Fruit fly (Drosophila melanogaster) whole organism, embryonic: ENCODE results near the gene CG15382.

Source experiments
- CG10979 ChIP-seq: fragments of 200-800 bp; sonication (Bioruptor generic); optimal IDR thresholded peaks from 2 replicates; lab custom pipeline; 2018; ENCODE audit warnings: missing biosample characterization, mild to moderate bottlenecking, missing genetic modification characterization, moderate library complexity
- CG11398 ChIP-seq: fragments of 200-800 bp; sonication (Bioruptor generic); optimal IDR thresholded peaks from 2 replicates; lab custom pipeline; 2016; ENCODE audit warnings: missing biosample characterization, missing genetic modification characterization
- CG11696 ChIP-seq: fragments of 200-800 bp; sonication (Bioruptor generic); IDR thresholded peaks from 2 replicates; pipeline ENCODE4 v1.3.6; 2022; ENCODE audit warnings: missing biosample characterization, missing genetic modification characterization
- CG12219 ChIP-seq: fragments of 200-800 bp; sonication (Bioruptor generic); optimal IDR thresholded peaks from 3 replicates; lab custom pipeline; 2018; ENCODE audit warnings: missing biosample characterization, mild to moderate bottlenecking, missing genetic modification characterization
- CG12942 ChIP-seq: fragments of 200-800 bp; sonication (Bioruptor generic); optimal IDR thresholded peaks from 3 replicates; lab custom pipeline; 2016; ENCODE audit warnings: missing biosample characterization, missing genetic modification characterization
- CG13894 ChIP-seq: fragments of 200-800 bp; sonication (Bioruptor generic); optimal IDR thresholded peaks from 3 replicates; lab custom pipeline; 2018; ENCODE audit warnings: missing biosample characterization, mild to moderate bottlenecking, missing genetic modification characterization, moderate library complexity
- CG14014 ChIP-seq: fragments of 200-800 bp; sonication (Bioruptor generic); IDR thresholded peaks from 2 replicates; pipeline ENCODE4 v1.3.6; 2022; ENCODE audit warnings: missing biosample characterization, missing genetic modification characterization
- CG15073 ChIP-seq: fragments of 200-800 bp; sonication (Bioruptor generic); optimal IDR thresholded peaks from 2 replicates; lab custom pipeline; 2016; ENCODE audit warnings: missing biosample characterization, missing genetic modification characterization
- CG15696 ChIP-seq: fragments of 200-800 bp; sonication (Bioruptor generic); optimal IDR thresholded peaks from 2 replicates; lab custom pipeline; 2019; ENCODE audit warnings: missing biosample characterization, mild to moderate bottlenecking, missing genetic modification characterization, moderate library complexity
- CG16815 ChIP-seq: fragments of 200-800 bp; sonication (Bioruptor generic); optimal IDR thresholded peaks from 3 replicates; lab custom pipeline; 2017; ENCODE audit warnings: missing biosample characterization, mild to moderate bottlenecking, missing genetic modification characterization
- CG17612 ChIP-seq: fragments of 200-800 bp; sonication (Bioruptor generic); IDR thresholded peaks from 2 replicates; pipeline ENCODE4 v1.3.6; 2022; ENCODE audit warnings: missing biosample characterization, missing genetic modification characterization
- CG1792 ChIP-seq: fragments of 200-800 bp; sonication (Bioruptor generic); optimal IDR thresholded peaks from 2 replicates; lab custom pipeline; 2016; ENCODE audit warnings: missing biosample characterization, missing genetic modification characterization
- CG18619 ChIP-seq: fragments of 200-800 bp; sonication (Bioruptor generic); optimal IDR thresholded peaks from 3 replicates; lab custom pipeline; 2017; ENCODE audit warnings: missing biosample characterization, mild to moderate bottlenecking, missing genetic modification characterization
- CG31224 ChIP-seq: fragments of 200-800 bp; sonication (Bioruptor generic); IDR thresholded peaks from 2 replicates; pipeline ENCODE4 v1.3.6; 2022; ENCODE audit warnings: missing biosample characterization, missing genetic modification characterization
- CG42726 ChIP-seq: fragments of 200-800 bp; sonication (Bioruptor generic); IDR thresholded peaks from 2 replicates; pipeline ENCODE4 v1.3.6; 2022; ENCODE audit warnings: missing biosample characterization, missing genetic modification characterization; ENCODE audit not compliant: partially characterized antibody
- CG4328 ChIP-seq: fragments of 200-800 bp; sonication (Bioruptor generic); optimal IDR thresholded peaks from 3 replicates; lab custom pipeline; 2017; ENCODE audit warnings: missing biosample characterization, missing genetic modification reagents, missing genetic modification characterization
- CG4360 ChIP-seq: fragments of 200-800 bp; sonication (Bioruptor generic); IDR thresholded peaks from 2 replicates; pipeline ENCODE4 v1.3.6; 2022; ENCODE audit warnings: missing biosample characterization, missing genetic modification characterization
- CG6765 ChIP-seq: fragments of 200-800 bp; sonication (Bioruptor generic); optimal IDR thresholded peaks from 3 replicates; lab custom pipeline; 2017; ENCODE audit warnings: missing biosample characterization, mild to moderate bottlenecking, missing genetic modification characterization
- CG7271 ChIP-seq: fragments of 200-800 bp; sonication (Bioruptor generic); optimal IDR thresholded peaks from 2 replicates; lab custom pipeline; 2018; ENCODE audit warnings: missing biosample characterization, mild to moderate bottlenecking, missing genetic modification characterization, moderate library complexity
- CG8944 ChIP-seq: fragments of 200-800 bp; sonication (Bioruptor generic); optimal IDR thresholded peaks from 3 replicates; lab custom pipeline; 2016; ENCODE audit warnings: missing biosample characterization, missing genetic modification characterization
- CG9437 ChIP-seq: fragments of 200-800 bp; sonication (Bioruptor generic); optimal IDR thresholded peaks from 2 replicates; lab custom pipeline; 2018; ENCODE audit warnings: missing biosample characterization, mild to moderate bottlenecking, missing genetic modification characterization
- Deaf1 ChIP-seq: fragments of 200-800 bp; optimal IDR thresholded peaks from 3 replicates; lab custom pipeline; 2019; ENCODE audit warnings: missing biosample characterization, mild to moderate bottlenecking, missing genetic modification characterization, moderate library complexity
- GATAe ChIP-seq: fragments of 200-800 bp; sonication (Bioruptor generic); conservative IDR thresholded peaks from 2 replicates; pipeline ENCODE4 v1.3.6; 2022; ENCODE audit warnings: missing biosample characterization, missing genetic modification characterization
- Kr ChIP-seq: fragments of 200-800 bp; sonication (Bioruptor generic); optimal IDR thresholded peaks from 2 replicates; lab custom pipeline; 2017; ENCODE audit warnings: missing biosample characterization, mild to moderate bottlenecking, missing genetic modification characterization
- MTF-1 ChIP-seq: fragments of 200-800 bp; sonication (Bioruptor generic); optimal IDR thresholded peaks from 2 replicates; lab custom pipeline; 2018; ENCODE audit warnings: missing biosample characterization, mild to moderate bottlenecking, missing genetic modification characterization, borderline replicate concordance
- NC2β ChIP-seq: fragments of 200-800 bp; sonication (Bioruptor generic); optimal IDR thresholded peaks from 2 replicates; lab custom pipeline; 2016; ENCODE audit warnings: missing biosample characterization, missing genetic modification characterization
- Oli ChIP-seq: fragments of 200-800 bp; sonication (Bioruptor generic); optimal IDR thresholded peaks from 2 replicates; lab custom pipeline; 2018; ENCODE audit warnings: missing biosample characterization, mild to moderate bottlenecking, missing genetic modification characterization, moderate library complexity
- Poxn ChIP-seq: fragments of 200-800 bp; sonication (Bioruptor generic); IDR thresholded peaks from 2 replicates; pipeline ENCODE4 v1.3.6; 2022; ENCODE audit warnings: missing biosample characterization, missing genetic modification characterization
- Rfx ChIP-seq: fragments of 200-800 bp; sonication (Bioruptor generic); IDR thresholded peaks from 2 replicates; pipeline ENCODE4 v1.3.6; 2022; ENCODE audit warnings: missing biosample characterization, missing genetic modification characterization
- TFAM ChIP-seq: fragments of 200-800 bp; sonication (Bioruptor generic); optimal IDR thresholded peaks from 2 replicates; lab custom pipeline; 2017; ENCODE audit warnings: missing biosample characterization, missing genetic modification characterization, inconsistent platforms
- ac ChIP-seq: fragments of 200-800 bp; sonication (Bioruptor generic); optimal IDR thresholded peaks from 3 replicates; lab custom pipeline; 2017; ENCODE audit warnings: missing biosample characterization, mild to moderate bottlenecking, missing genetic modification characterization
- ap ChIP-seq: fragments of 200-800 bp; sonication (Bioruptor generic); IDR thresholded peaks from 2 replicates; pipeline ENCODE4 v1.3.6; 2022; ENCODE audit warnings: missing biosample characterization, missing genetic modification characterization
- az2 ChIP-seq: fragments of 200-800 bp; sonication (Bioruptor generic); optimal IDR thresholded peaks from 3 replicates; lab custom pipeline; 2016; ENCODE audit warnings: missing biosample characterization, missing genetic modification characterization
- btn ChIP-seq: fragments of 200-800 bp; sonication (Bioruptor generic); optimal IDR thresholded peaks from 2 replicates; lab custom pipeline; 2016; ENCODE audit warnings: missing biosample characterization, missing genetic modification characterization
- chinmo ChIP-seq: fragments of 200-800 bp; sonication (Bioruptor generic); IDR thresholded peaks from 4 replicates; pipeline ENCODE4 v1.3.6; 2022; ENCODE audit warnings: missing biosample characterization, missing genetic modification characterization; ENCODE audit not compliant: partially characterized antibody
- cwo ChIP-seq: fragments of 200-800 bp; sonication (Bioruptor generic); optimal IDR thresholded peaks from 3 replicates; lab custom pipeline; 2017; ENCODE audit warnings: missing biosample characterization, missing genetic modification characterization, mild to moderate bottlenecking, moderate library complexity, missing genetic modification reagents
- en ChIP-seq: fragments of 200-800 bp; sonication (Bioruptor generic); optimal IDR thresholded peaks from 2 replicates; lab custom pipeline; 2016; ENCODE audit warnings: missing biosample characterization, missing genetic modification characterization
- ewg ChIP-seq: fragments of 200-800 bp; sonication (Bioruptor generic); optimal IDR thresholded peaks from 3 replicates; lab custom pipeline; 2017; ENCODE audit warnings: mild to moderate bottlenecking, missing biosample characterization, missing genetic modification reagents, missing genetic modification characterization
- grn ChIP-seq: fragments of 200-800 bp; sonication (Bioruptor generic); optimal IDR thresholded peaks from 3 replicates; lab custom pipeline; 2017; ENCODE audit warnings: missing biosample characterization, missing genetic modification characterization
- h ChIP-seq: fragments of >200 bp; optimal IDR thresholded peaks from 2 replicates; lab custom pipeline; 2017
- knrl ChIP-seq: fragments of 200-800 bp; sonication (Bioruptor generic); IDR thresholded peaks from 3 replicates; pipeline ENCODE4 v1.3.6; 2022; ENCODE audit warnings: missing biosample characterization, missing genetic modification characterization; ENCODE audit not compliant: partially characterized antibody
- lbe ChIP-seq: fragments of 200-800 bp; sonication (Bioruptor generic); optimal IDR thresholded peaks from 2 replicates; lab custom pipeline; 2016; ENCODE audit warnings: missing biosample characterization, mild to moderate bottlenecking, missing genetic modification characterization
- maf-S ChIP-seq: fragments of 200-800 bp; sonication (Bioruptor generic); optimal IDR thresholded peaks from 2 replicates; lab custom pipeline; 2016; ENCODE audit warnings: missing biosample characterization, missing genetic modification characterization
- nerfin-2 ChIP-seq: fragments of 200-800 bp; sonication (Bioruptor generic); IDR thresholded peaks from 2 replicates; pipeline ENCODE4 v1.3.6; 2022; ENCODE audit warnings: missing biosample characterization, missing genetic modification characterization; ENCODE audit not compliant: partially characterized antibody
- oc ChIP-seq: fragments of 200-800 bp; sonication (Bioruptor generic); optimal IDR thresholded peaks from 2 replicates; lab custom pipeline; 2018; ENCODE audit warnings: missing biosample characterization, mild to moderate bottlenecking, missing genetic modification characterization, moderate library complexity
- p53 ChIP-seq: fragments of 200-800 bp; sonication (Bioruptor generic); optimal IDR thresholded peaks from 2 replicates; lab custom pipeline; 2016; ENCODE audit warnings: missing biosample characterization, missing genetic modification characterization
- pan ChIP-seq, 4 experiments: fragments of >200 bp in 3 of 4; fragments of 200-800 bp in 1 of 4; sonication (Bioruptor generic) in 1 of 4; optimal IDR thresholded peaks in 3 of 4; IDR thresholded peaks in 1 of 4; 2 replicates each; pipeline versions ENCODE4 v1.3.6 to Lab custom; 2017 to 2022; ENCODE audit warnings: missing biosample characterization in 2 of 4, missing genetic modification characterization in 2 of 4, mixed read lengths in 1 of 4
- pzg ChIP-seq: fragments of 200-800 bp; sonication (Bioruptor generic); optimal IDR thresholded peaks from 3 replicates; lab custom pipeline; 2018; ENCODE audit warnings: missing biosample characterization, mild to moderate bottlenecking, missing genetic modification characterization, moderate library complexity
- tio ChIP-seq: fragments of 200-800 bp; sonication (Bioruptor generic); optimal IDR thresholded peaks from 2 replicates; lab custom pipeline; 2017; ENCODE audit warnings: missing biosample characterization, missing genetic modification characterization, inconsistent platforms
- trem ChIP-seq: fragments of 200-800 bp; optimal IDR thresholded peaks from 3 replicates; lab custom pipeline; 2019; ENCODE audit warnings: missing biosample characterization, mild to moderate bottlenecking, missing genetic modification characterization, moderate library complexity

The CG15382 gene

dm6 chr2L:2179366-2179765, 23.8 kb downstream of the CG15382 start (continued):
- TF ChIP-seq CG4328 (peak; percentile 23), CG4360 (GFP tag; lab: Robert Waterston, UW) (no peak), en (GFP tag; lab: Kevin White, UChicago) (peak; percentile 15), grn (peak; percentile 45), CG42726 (GFP tag; lab: Robert Waterston, UW) (no peak), CG7271 (tag; lab: Kevin White, UChicago) (no peak), CG15073 (GFP tag; lab: Kevin White, UChicago) (no peak), CG8944 (peak; percentile 65), Oli (tag; lab: Kevin White, UChicago) (peak; percentile 84), Kr (GFP tag; lab: Kevin White, UChicago) (no peak), CG12942 (peak; percentile 72), az2 (GFP tag; lab: Kevin White, UChicago) (peak; percentile 59), GATAe (GFP tag; lab: Robert Waterston, UW) (peak; percentile 85), oc (peak; percentile 55), ap (no peak), CG11696 (no peak; the same call in 1 of the 2 replicates), trem (tag; lab: Kevin White, UChicago) (no peak), pan (optimal IDR thresholded peaks at IDR 0.05; lab: Kevin White, UChicago) (no peak), pan (GFP tag; optimal IDR thresholded peaks at IDR 0.05 in 1 of 2, IDR thresholded peaks at IDR 0.05 in 1 of 2) (peak in 1 of 2 experiments; percentile 75), CG16815 (GFP tag; lab: Kevin White, UChicago) (peak; percentile 34), CG9437 (GFP tag; lab: Kevin White, UChicago) (peak; percentile 33), Deaf1 (tag; lab: Kevin White, UChicago) (peak; percentile 16), Rfx (GFP tag; lab: Robert Waterston, UW) (peak; percentile 86), tio (GFP tag; lab: Kevin White, UChicago) (peak; percentile 59), chinmo (GFP tag; lab: Robert Waterston, UW) (no peak; the same call in 3 of the 4 replicates), CG15696 (tag; lab: Kevin White, UChicago) (peak; percentile 14), nerfin-2 (GFP tag; lab: Robert Waterston, UW) (no peak), CG18619 (GFP tag; lab: Kevin White, UChicago) (peak; percentile 75), CG14014 (GFP tag; lab: Robert Waterston, UW) (peak; percentile 66), CG13894 (peak; percentile 31), cwo (GFP tag; lab: Kevin White, UChicago) (peak; percentile 74), CG11398 (GFP tag; lab: Kevin White, UChicago) (peak; percentile 58), CG12219 (peak; percentile 71), btn (GFP tag; lab: Kevin White, UChicago) (peak; percentile 56), Poxn (no peak), MTF-1 (GFP tag; lab: Kevin White, UChicago) (no peak), CG6765 (GFP tag; lab: Kevin White, UChicago) (peak; percentile 58), pzg (no peak), knrl (no peak), maf-S (peak; percentile 80), NC2β (GFP tag; lab: Kevin White, UChicago) (no peak), h (lab: Kevin White, UChicago) (no peak), ac (GFP tag; lab: Kevin White, UChicago) (no peak), TFAM (GFP tag; lab: Kevin White, UChicago) (no peak), p53 (peak; percentile 58), ewg (peak; percentile 57), CG17612 (GFP tag; lab: Robert Waterston, UW) (peak; percentile 62), lbe (no peak), CG1792 (GFP tag; lab: Kevin White, UChicago) (peak; percentile 69), CG31224 (GFP tag; lab: Robert Waterston, UW) (peak; percentile 75), CG10979 (tag; lab: Kevin White, UChicago) (peak; percentile 13)
